Worm (Caenorhabditis elegans) whole organism, young adult: ENCODE data around the gene catp-6.

Experiments used
- B0035.1 ChIP-seq: sonication (generic microtip); optimal IDR thresholded peaks from 2 replicates; lab custom pipeline; 2016; ENCODE audit warnings: missing genetic modification characterization, mild to moderate bottlenecking, missing compliant biosample characterization, missing genotype, missing genetic modification reagents
- B0261.1 ChIP-seq: sonication (generic microtip); optimal IDR thresholded peaks from 2 replicates; lab custom pipeline; 2016; ENCODE audit warnings: mild to moderate bottlenecking, missing genetic modification characterization, moderate library complexity, missing compliant biosample characterization
- B0336.3 ChIP-seq: fragments of 200-800 bp; sonication (Bioruptor generic); IDR thresholded peaks from 2 replicates; pipeline ENCODE4 v1.3.6; 2022; ENCODE audit warnings: missing genetic modification characterization, missing compliant biosample characterization
- C17E4.6 ChIP-seq: fragments of 200-800 bp; sonication (Bioruptor generic); IDR thresholded peaks from 2 replicates; pipeline ENCODE4 v1.3.6; 2022; ENCODE audit warnings: missing genetic modification reagents, missing genetic modification characterization, missing compliant biosample characterization
- D2030.7 ChIP-seq: fragments of 200-800 bp; sonication (Bioruptor generic); IDR thresholded peaks from 2 replicates; pipeline ENCODE4 v1.3.6; 2022; ENCODE audit warnings: missing genetic modification reagents, missing genetic modification characterization, missing compliant biosample characterization
- F10E7.11 ChIP-seq: sonication (generic microtip); optimal IDR thresholded peaks from 2 replicates; lab custom pipeline; 2017; ENCODE audit warnings: mild to moderate bottlenecking, missing genetic modification characterization, moderate library complexity, missing compliant biosample characterization
- F49E8.2 ChIP-seq: sonication (generic microtip); optimal IDR thresholded peaks from 3 replicates; lab custom pipeline; 2017; ENCODE audit warnings: missing genetic modification characterization, mild to moderate bottlenecking, missing compliant biosample characterization, antibody characterized with exemption, moderate library complexity; ENCODE audit not compliant: insufficient read depth
- F57C9.4 ChIP-seq: sonication (generic microtip); optimal IDR thresholded peaks from 2 replicates; lab custom pipeline; 2017; ENCODE audit warnings: mild to moderate bottlenecking, missing genetic modification characterization, missing compliant biosample characterization
- K12H6.12 ChIP-seq: fragments of 200-800 bp; sonication (Bioruptor generic); optimal IDR thresholded peaks from 2 replicates; lab custom pipeline; 2018; ENCODE audit warnings: mild to moderate bottlenecking, missing genetic modification characterization, missing compliant biosample characterization
- T07F8.4 ChIP-seq: sonication (generic microtip); optimal IDR thresholded peaks from 2 replicates; lab custom pipeline; 2016; ENCODE audit warnings: mild to moderate bottlenecking, missing genetic modification characterization, moderate library complexity, missing compliant biosample characterization
- Y79H2A.3 ChIP-seq: fragments of 200-800 bp; sonication (Bioruptor generic); conservative IDR thresholded peaks from 2 replicates; pipeline ENCODE4 v1.3.6; 2022; ENCODE audit warnings: missing genetic modification reagents, missing genetic modification characterization, missing compliant biosample characterization
- Y95B8A.8 ChIP-seq: fragments of 200-800 bp; sonication (Bioruptor generic); IDR thresholded peaks from 2 replicates; pipeline ENCODE4 v1.3.6; 2022; ENCODE audit warnings: missing genetic modification reagents, missing genetic modification characterization, missing compliant biosample characterization
- akir-1 ChIP-seq: fragments of 200-800 bp; sonication (Bioruptor generic); optimal IDR thresholded peaks from 2 replicates; lab custom pipeline; 2018; ENCODE audit warnings: mild to moderate bottlenecking, missing genetic modification characterization, moderate library complexity, missing compliant biosample characterization
- ama-1 ChIP-seq, 3 experiments: fragments of 150-350 bp in 1 of 3; sonication (generic microtip) in 2 of 3; optimal IDR thresholded peaks; 2 replicates each; lab custom pipeline; 2014 to 2018; ENCODE audit warnings: missing biosample characterization in 2 of 3, missing genetic modification characterization in 2 of 3, missing genetic modification reagents in 2 of 3
- aptf-2 ChIP-seq: fragments of 200-800 bp; sonication (Bioruptor generic); conservative IDR thresholded peaks from 2 replicates; pipeline ENCODE4 v1.3.6; 2022; ENCODE audit warnings: missing genetic modification reagents, missing genetic modification characterization, missing compliant biosample characterization
- attf-3 ChIP-seq: fragments of 200-800 bp; sonication (Bioruptor generic); conservative IDR thresholded peaks from 2 replicates; pipeline ENCODE4 v1.3.6; 2022; ENCODE audit warnings: missing genetic modification reagents, missing genetic modification characterization, missing compliant biosample characterization
- bed-1 ChIP-seq: fragments of 200-800 bp; sonication (Bioruptor generic); IDR thresholded peaks from 2 replicates; pipeline ENCODE4 v1.3.6; 2022; ENCODE audit warnings: missing genetic modification reagents, missing genetic modification characterization, missing compliant biosample characterization
- ccch-3 ChIP-seq: fragments of 200-800 bp; sonication (Bioruptor generic); optimal IDR thresholded peaks from 2 replicates; lab custom pipeline; 2018; ENCODE audit warnings: mild to moderate bottlenecking, missing genetic modification characterization, missing compliant biosample characterization
- cebp-1 ChIP-seq, 2 experiments: fragments of 200-800 bp in 1 of 2; sonication (Bioruptor generic) in 1 of 2; sonication (generic microtip) in 1 of 2; IDR thresholded peaks in 1 of 2; optimal IDR thresholded peaks in 1 of 2; 2 replicates each; pipeline versions ENCODE4 v1.3.6 to Lab custom; 2017 to 2022; ENCODE audit warnings: missing compliant biosample characterization in 2 of 2, missing genetic modification characterization in 2 of 2, mild to moderate bottlenecking in 1 of 2, missing genetic modification reagents in 1 of 2, moderate library complexity in 1 of 2
- ceh-27 ChIP-seq: fragments of 200-800 bp; sonication (Bioruptor generic); optimal IDR thresholded peaks from 2 replicates; lab custom pipeline; 2018; ENCODE audit warnings: mild to moderate bottlenecking, missing genetic modification characterization, moderate library complexity, missing compliant biosample characterization
- ceh-58 ChIP-seq: fragments of 200-800 bp; sonication (Bioruptor generic); IDR thresholded peaks from 2 replicates; pipeline ENCODE4 v1.3.6; 2022; ENCODE audit warnings: missing genetic modification characterization, missing compliant biosample characterization
- die-1 ChIP-seq: sonication (generic microtip); optimal IDR thresholded peaks from 2 replicates; lab custom pipeline; 2016; ENCODE audit warnings: missing genotype, mild to moderate bottlenecking, missing genetic modification characterization, missing compliant biosample characterization
- dox-1 ChIP-seq: fragments of 200-800 bp; sonication (Bioruptor generic); IDR thresholded peaks from 2 replicates; pipeline ENCODE4 v1.3.6; 2022; ENCODE audit warnings: missing genetic modification reagents, missing genetic modification characterization, missing compliant biosample characterization
- dpl-1 ChIP-seq: fragments of 150-350 bp; optimal IDR thresholded peaks from 2 replicates; lab custom pipeline; 2014; ENCODE audit warnings: missing biosample characterization, missing genetic modification reagents, missing genetic modification characterization
- ekl-4 ChIP-seq: fragments of 200-800 bp; sonication (Bioruptor generic); IDR thresholded peaks from 2 replicates; pipeline ENCODE4 v1.3.6; 2022; ENCODE audit warnings: missing genetic modification reagents, missing genetic modification characterization, missing compliant biosample characterization
- fkh-3 ChIP-seq: sonication (generic microtip); optimal IDR thresholded peaks from 2 replicates; lab custom pipeline; 2016; ENCODE audit warnings: mild to moderate bottlenecking, missing genetic modification characterization, missing compliant biosample characterization
- him-1 ChIP-seq: sonication (generic microtip); optimal IDR thresholded peaks from 2 replicates; lab custom pipeline; 2016; ENCODE audit warnings: missing genotype, missing genetic modification reagents, missing genetic modification characterization, missing compliant biosample characterization
- hmg-1.2 ChIP-seq: fragments of 200-800 bp; sonication (Bioruptor generic); IDR thresholded peaks from 2 replicates; pipeline ENCODE4 v1.3.6; 2022; ENCODE audit warnings: missing genetic modification reagents, missing genetic modification characterization, missing compliant biosample characterization
- hsf-1 ChIP-seq: fragments of 200-800 bp; sonication (Bioruptor generic); IDR thresholded peaks from 2 replicates; pipeline ENCODE4 v1.3.6; 2022; ENCODE audit warnings: missing genetic modification reagents, missing genetic modification characterization, missing compliant biosample characterization
- lin-54 ChIP-seq: fragments of 200-800 bp; sonication (Bioruptor generic); optimal IDR thresholded peaks from 2 replicates; lab custom pipeline; 2018; ENCODE audit warnings: mild to moderate bottlenecking, missing genetic modification characterization, missing compliant biosample characterization
- lsl-1 ChIP-seq: fragments of 200-800 bp; sonication (Bioruptor generic); optimal IDR thresholded peaks from 2 replicates; lab custom pipeline; 2018; ENCODE audit warnings: mild to moderate bottlenecking, missing genetic modification characterization, moderate library complexity, missing compliant biosample characterization
- madf-10 ChIP-seq: sonication (generic microtip); optimal IDR thresholded peaks from 2 replicates; lab custom pipeline; 2016; ENCODE audit warnings: mild to moderate bottlenecking, missing genetic modification characterization, missing compliant biosample characterization
- madf-6 ChIP-seq: fragments of 200-800 bp; sonication (Bioruptor generic); IDR thresholded peaks from 2 replicates; pipeline ENCODE4 v1.3.6; 2022; ENCODE audit warnings: missing genetic modification reagents, missing genetic modification characterization, missing compliant biosample characterization
- madf-8 ChIP-seq: fragments of 200-800 bp; sonication (Bioruptor generic); conservative IDR thresholded peaks from 2 replicates; pipeline ENCODE4 v1.3.6; 2022; ENCODE audit warnings: missing genetic modification reagents, missing genetic modification characterization, missing compliant biosample characterization
- mel-28 ChIP-seq: sonication (generic microtip); optimal IDR thresholded peaks from 2 replicates; lab custom pipeline; 2016; ENCODE audit warnings: borderline replicate concordance, mild to moderate bottlenecking, missing genetic modification characterization, missing compliant biosample characterization
- mxl-1 ChIP-seq: sonication (generic microtip); optimal IDR thresholded peaks from 2 replicates; lab custom pipeline; 2016; ENCODE audit warnings: missing genetic modification characterization, missing compliant biosample characterization
- nhr-120 ChIP-seq: fragments of 200-800 bp; sonication (Bioruptor generic); IDR thresholded peaks from 2 replicates; pipeline ENCODE4 v1.3.6; 2022; ENCODE audit warnings: missing genetic modification characterization, missing compliant biosample characterization
- nhr-179 ChIP-seq: sonication (generic microtip); optimal IDR thresholded peaks from 2 replicates; lab custom pipeline; 2016; ENCODE audit warnings: mild to moderate bottlenecking, missing genetic modification characterization, missing compliant biosample characterization
- nhr-80 ChIP-seq: sonication (generic microtip); optimal IDR thresholded peaks from 2 replicates; lab custom pipeline; 2016; ENCODE audit warnings: missing genetic modification characterization, missing compliant biosample characterization
- nhr-90 ChIP-seq: sonication (generic microtip); optimal IDR thresholded peaks from 2 replicates; lab custom pipeline; 2016; ENCODE audit warnings: missing genotype, mild to moderate bottlenecking, missing genetic modification characterization, missing compliant biosample characterization
- pha-4 ChIP-seq: fragments of 150-350 bp; sonication (generic microtip); optimal IDR thresholded peaks from 2 replicates; lab custom pipeline; 2014; ENCODE audit warnings: missing biosample characterization, missing genetic modification reagents, missing genetic modification characterization
- rcor-1 ChIP-seq: fragments of 200-800 bp; sonication (Bioruptor generic); IDR thresholded peaks from 2 replicates; pipeline ENCODE4 v1.3.6; 2022; ENCODE audit warnings: missing genetic modification reagents, missing genetic modification characterization, missing compliant biosample characterization
- rec-8 ChIP-seq, 2 experiments: sonication (generic microtip); optimal IDR thresholded peaks; 2 replicates each; lab custom pipeline; 2016; ENCODE audit warnings: mild to moderate bottlenecking in 2 of 2, missing genetic modification characterization in 2 of 2, missing genetic modification reagents in 2 of 2, missing genotype in 2 of 2, missing biosample characterization in 1 of 2, missing compliant biosample characterization in 1 of 2, moderate library complexity in 1 of 2
- sdz-38 ChIP-seq: sonication (generic microtip); optimal IDR thresholded peaks from 2 replicates; lab custom pipeline; 2016; ENCODE audit warnings: missing genotype, missing genetic modification characterization, missing compliant biosample characterization
- snpc-1.1 ChIP-seq: sonication (generic microtip); optimal IDR thresholded peaks from 2 replicates; lab custom pipeline; 2017; ENCODE audit warnings: missing genetic modification characterization, mild to moderate bottlenecking, missing compliant biosample characterization, antibody characterized with exemption, moderate library complexity, missing genotype, missing genetic modification reagents; ENCODE audit not compliant: insufficient read depth
- snpc-1.3 ChIP-seq: sonication (generic microtip); optimal IDR thresholded peaks from 2 replicates; lab custom pipeline; 2017; ENCODE audit warnings: missing genetic modification characterization, mild to moderate bottlenecking, missing compliant biosample characterization, antibody characterized with exemption, moderate library complexity, missing genotype, missing genetic modification reagents; ENCODE audit not compliant: insufficient read depth
- unc-130 ChIP-seq: sonication (generic microtip); optimal IDR thresholded peaks from 2 replicates; lab custom pipeline; 2016; ENCODE audit warnings: missing genetic modification reagents, missing genetic modification characterization, missing compliant biosample characterization

catp-6 gene

ce11 chrIV:9825196-9825744 lies 890 bp upstream of the catp-6 start, which contains the start of gene mtr-4 (continued):
- peak; percentile 43; the same call in 1 of the 2 replicates for TF ChIP-seq ekl-4 (GFP tag; lab: Robert Waterston, UW)
- no peak for TF ChIP-seq sdz-38 (tag; lab: Kevin White, UChicago)
- TF ChIP-seq Y95B8A.8 (GFP tag; lab: Robert Waterston, UW) = 0 out of 2 replicates have a peak, but pooled peaks have one; percentile 74
- no peak for TF ChIP-seq die-1 (tag; lab: Kevin White, UChicago)
- no peak for TF ChIP-seq nhr-179 (tag; lab: Kevin White, UChicago)
- TF ChIP-seq lin-54 = peak; percentile 62
- TF ChIP-seq attf-3 (GFP tag; lab: Robert Waterston, UW) = peak; percentile 40
- TF ChIP-seq rec-8 (tag; optimal IDR thresholded peaks at IDR 0.05; lab: Kevin White, UChicago) = no peak
- TF ChIP-seq dox-1 (GFP tag; lab: Robert Waterston, UW) = peak; percentile 77; the same call in 1 of the 2 replicates
- peak; percentile 98 for TF ChIP-seq lsl-1
- no peak for TF ChIP-seq cebp-1 (GFP tag; IDR thresholded peaks at IDR 0.05; lab: Robert Waterston, UW)
- no peak for TF ChIP-seq cebp-1 (tag; optimal IDR thresholded peaks at IDR 0.05; lab: Kevin White, UChicago)
- no peak for TF ChIP-seq Y79H2A.3 (GFP tag; lab: Robert Waterston, UW)
- no peak for TF ChIP-seq snpc-1.1 (tag; lab: Kevin White, UChicago)
- no peak for TF ChIP-seq K12H6.12 (tag; lab: Kevin White, UChicago)
- TF ChIP-seq aptf-2 (GFP tag; lab: Robert Waterston, UW) = no peak
- no peak for TF ChIP-seq unc-130
- TF ChIP-seq dpl-1 (GFP tag; lab: Kevin White, UChicago) = peak; percentile 45
- no peak for TF ChIP-seq F10E7.11 (tag; lab: Kevin White, UChicago)
- TF ChIP-seq madf-8 = peak; percentile 90
- no peak for TF ChIP-seq B0035.1
- no peak for TF ChIP-seq nhr-120 (GFP tag; lab: Robert Waterston, UW)
- no peak for TF ChIP-seq mxl-1 (tag; lab: Kevin White, UChicago)
- TF ChIP-seq D2030.7 (GFP tag; lab: Robert Waterston, UW) = peak; percentile 85
- TF ChIP-seq hmg-1.2 = peak; percentile 51
- TF ChIP-seq ceh-58 (GFP tag; lab: Robert Waterston, UW) = no peak
- TF ChIP-seq hsf-1 = peak; percentile 72
- TF ChIP-seq ama-1 (optimal IDR thresholded peaks at IDR 0.05; lab: Kevin White, UChicago) = no peak
- no peak for TF ChIP-seq ama-1 (GFP tag; optimal IDR thresholded peaks at IDR 0.05; lab: Kevin White, UChicago)
- no peak for TF ChIP-seq bed-1 (GFP tag; lab: Robert Waterston, UW)
- TF ChIP-seq madf-10 = no peak
- TF ChIP-seq F57C9.4 (tag; lab: Kevin White, UChicago) = no peak
- TF ChIP-seq ceh-27 (GFP tag; lab: Kevin White, UChicago) = no peak
- no peak for TF ChIP-seq B0261.1 (tag; lab: Kevin White, UChicago)
- no peak for TF ChIP-seq akir-1 (GFP tag; lab: Kevin White, UChicago)
- no peak for TF ChIP-seq him-1 (tag; lab: Kevin White, UChicago)
- peak; percentile 47 for TF ChIP-seq F49E8.2 (tag; lab: Kevin White, UChicago)
- peak; percentile 96 for TF ChIP-seq madf-6 (GFP tag; lab: Robert Waterston, UW)
- TF ChIP-seq nhr-90 = no peak
- TF ChIP-seq snpc-1.3 (tag; lab: Kevin White, UChicago) = peak; percentile 8
- TF ChIP-seq mel-28 (tag; lab: Kevin White, UChicago) = no peak
- TF ChIP-seq T07F8.4 (tag; lab: Kevin White, UChicago) = no peak
- no peak for TF ChIP-seq ccch-3 (GFP tag; lab: Kevin White, UChicago)
- TF ChIP-seq pha-4 (tag; lab: Kevin White, UChicago) = no peak
- TF ChIP-seq fkh-3 (tag; lab: Kevin White, UChicago) = no peak
- peak; percentile 23; the same call in 1 of the 2 replicates for TF ChIP-seq C17E4.6
- peak; percentile 69 for TF ChIP-seq rcor-1 (GFP tag; lab: Robert Waterston, UW)
- TF ChIP-seq B0336.3 (GFP tag; lab: Robert Waterston, UW) = 0 out of 2 replicates have a peak, but pooled peaks have one; percentile 34
- TF ChIP-seq nhr-80 (tag; lab: Kevin White, UChicago) = peak; percentile 69
